Fruit fly (Drosophila melanogaster) whole organism, wandering third instar larva: ENCODE data around the gene CG34452.

ENCODE experiments used
- Abd-B ChIP-seq: fragments of >200 bp; optimal IDR thresholded peaks from 2 replicates; lab custom pipeline; 2017; ENCODE audit warnings: missing biosample characterization, missing genetic modification characterization
- HLH106 ChIP-seq: fragments of 200-800 bp; optimal IDR thresholded peaks from 3 replicates; lab custom pipeline; 2019; ENCODE audit warnings: missing biosample characterization, mild to moderate bottlenecking, missing genetic modification characterization, moderate library complexity
- N ChIP-seq: fragments of >200 bp; optimal IDR thresholded peaks from 2 replicates; lab custom pipeline; 2018; ENCODE audit warnings: missing biosample characterization, missing external identifiers, missing genetic modification characterization
- Sp1 ChIP-seq: fragments of 200-800 bp; sonication (Bioruptor generic); optimal IDR thresholded peaks from 3 replicates; lab custom pipeline; 2019; ENCODE audit warnings: missing biosample characterization, mild to moderate bottlenecking, missing genetic modification characterization, moderate library complexity
- dl ChIP-seq, 2 experiments: fragments of 175-275, 200-275 bp in 1 of 2; fragments of 200-275 bp in 1 of 2; sonication (Bioruptor generic); optimal IDR thresholded peaks; lab custom pipeline; 2018; ENCODE audit warnings: mild to moderate bottlenecking in 2 of 2, missing biosample characterization in 2 of 2, missing genetic modification characterization in 2 of 2, moderate library complexity in 2 of 2; ENCODE audit not compliant: partially characterized antibody in 2 of 2, insufficient read depth in 1 of 2
- dsf ChIP-seq: sonication (Bioruptor generic); optimal IDR thresholded peaks from 2 replicates; lab custom pipeline; 2016; ENCODE audit warnings: missing biosample characterization, missing genetic modification characterization, borderline replicate concordance
- ey ChIP-seq: fragments of 200-800 bp; sonication (Bioruptor generic); optimal IDR thresholded peaks from 2 replicates; lab custom pipeline; 2016; ENCODE audit warnings: missing biosample characterization, missing genetic modification characterization
- foxo ChIP-seq, 2 experiments: fragments of 200-800 bp; sonication (Bioruptor generic); optimal IDR thresholded peaks; 2 replicates in 1 of 2; 3 replicates in 1 of 2; lab custom pipeline; 2016 to 2017; ENCODE audit warnings: missing biosample characterization in 2 of 2, missing genetic modification characterization in 2 of 2
- fru ChIP-seq: fragments of 200-800 bp; sonication (Bioruptor generic); optimal IDR thresholded peaks from 3 replicates; lab custom pipeline; 2016; ENCODE audit warnings: missing biosample characterization, mild to moderate bottlenecking, missing genetic modification characterization
- lola ChIP-seq: fragments of >200 bp; optimal IDR thresholded peaks from 2 replicates; lab custom pipeline; 2017; ENCODE audit warnings: missing biosample characterization, missing genetic modification characterization
- pan ChIP-seq: fragments of >200 bp; optimal IDR thresholded peaks from 2 replicates; lab custom pipeline; 2017
- psq ChIP-seq: fragments of 200-800 bp; sonication (Bioruptor generic); optimal IDR thresholded peaks from 3 replicates; lab custom pipeline; 2017; ENCODE audit warnings: missing biosample characterization, mild to moderate bottlenecking, missing genetic modification characterization, moderate library complexity
- sv ChIP-seq: fragments of 200-800 bp; sonication (Bioruptor generic); optimal IDR thresholded peaks from 3 replicates; lab custom pipeline; 2016; ENCODE audit warnings: missing biosample characterization, missing genetic modification characterization
- woc ChIP-seq: sonication (Bioruptor generic); optimal IDR thresholded peaks from 2 replicates; lab custom pipeline; 2016; ENCODE audit warnings: missing biosample characterization, mild to moderate bottlenecking, missing genetic modification characterization

dm6 chr3L:15720905-15721304, 33.2 kb upstream of the CG34452 start:
- TF ChIP-seq fru (GFP tag; lab: Kevin White, UChicago), result no peak
- no peak for TF ChIP-seq woc (GFP tag; lab: Kevin White, UChicago)
- no peak for TF ChIP-seq lola (GFP tag; lab: Kevin White, UChicago)
- no peak for TF ChIP-seq Abd-B
- no peak for TF ChIP-seq dl (GFP tag; optimal IDR thresholded peaks at IDR 0.05; lab: Kevin White, UChicago; ENCODE audit: insufficient read depth in 1 of 2, partially characterized antibody in 2 of 2)
- TF ChIP-seq pan (lab: Kevin White, UChicago), result no peak
- TF ChIP-seq Sp1 (GFP tag; lab: Kevin White, UChicago), result no peak
- no peak for TF ChIP-seq ey
- no peak for TF ChIP-seq sv (GFP tag; lab: Kevin White, UChicago)
- no peak for TF ChIP-seq foxo (GFP tag; optimal IDR thresholded peaks at IDR 0.05; lab: Kevin White, UChicago)
- no peak for TF ChIP-seq psq
- TF ChIP-seq dsf (GFP tag; lab: Kevin White, UChicago), result no peak
- TF ChIP-seq N (GFP tag; lab: Kevin White, UChicago), result no peak
- no peak for TF ChIP-seq HLH106 (tag; lab: Kevin White, UChicago)
